Worm (Caenorhabditis elegans) whole organism, L3 larva: Measurements from ENCODE around the gene elf-1.
A peak's percentile ranks its signal among the peaks of the same experiment; 100 is the strongest.

Experiments
- aly-2 ChIP-seq: fragments of 150-350 bp; optimal IDR thresholded peaks from 2 replicates; lab custom pipeline; 2014; ENCODE audit warnings: missing biosample characterization, missing genetic modification characterization
- ama-1 ChIP-seq: fragments of 150-350 bp; optimal IDR thresholded peaks from 2 replicates; lab custom pipeline; 2018
- ceh-28 ChIP-seq: fragments of 150-350 bp; optimal IDR thresholded peaks from 2 replicates; lab custom pipeline; 2014; ENCODE audit warnings: missing biosample characterization, missing genetic modification reagents, missing genetic modification characterization
- ceh-9 ChIP-seq: sonication (generic microtip); optimal IDR thresholded peaks from 2 replicates; lab custom pipeline; 2018; ENCODE audit warnings: missing biosample characterization, missing genetic modification characterization
- elt-1 ChIP-seq: fragments of 150-350 bp; optimal IDR thresholded peaks from 2 replicates; lab custom pipeline; 2014; ENCODE audit warnings: missing biosample characterization, missing genetic modification characterization
- eor-1 ChIP-seq, 2 experiments: fragments of 150-350 bp; optimal IDR thresholded peaks; 2 replicates each; lab custom pipeline; 2014 to 2018; ENCODE audit warnings: missing biosample characterization in 2 of 2, missing genetic modification characterization in 2 of 2
- fkh-10 ChIP-seq: sonication (generic microtip); optimal IDR thresholded peaks from 2 replicates; lab custom pipeline; 2017; ENCODE audit warnings: missing biosample characterization, missing genetic modification reagents, missing genetic modification characterization
- nfya-1 ChIP-seq: sonication (generic microtip); optimal IDR thresholded peaks from 2 replicates; lab custom pipeline; 2017; ENCODE audit warnings: missing genetic modification characterization, mild to moderate bottlenecking, missing compliant biosample characterization, antibody characterized with exemption, moderate library complexity; ENCODE audit not compliant: insufficient read depth
- nhr-12 ChIP-seq: fragments of 150-350 bp; optimal IDR thresholded peaks from 2 replicates; lab custom pipeline; 2014; ENCODE audit warnings: missing biosample characterization, missing genetic modification characterization
- nhr-28 ChIP-seq: fragments of 150-350 bp; optimal IDR thresholded peaks from 2 replicates; lab custom pipeline; 2014; ENCODE audit warnings: missing biosample characterization, missing genetic modification characterization
- pqm-1 ChIP-seq: fragments of 150-350 bp; optimal IDR thresholded peaks from 2 replicates; lab custom pipeline; 2017; ENCODE audit warnings: missing biosample characterization, missing genetic modification characterization, inconsistent platforms
- zag-1 ChIP-seq: fragments of 150-350 bp; optimal IDR thresholded peaks from 2 replicates; lab custom pipeline; 2014; ENCODE audit warnings: missing biosample characterization, missing genetic modification characterization

- TF ChIP-seq nfya-1 (tag; lab: Kevin White, UChicago) (peak; percentile 40), pqm-1 (no peak), fkh-10 (GFP tag; lab: Kevin White, UChicago) (peak; percentile 82), aly-2 (tag; lab: Kevin White, UChicago) (no peak), zag-1 (no peak), ceh-28 (tag; lab: Kevin White, UChicago) (no peak), ceh-9 (tag; lab: Kevin White, UChicago) (no peak), ama-1 (lab: Kevin White, UChicago) (no peak), nhr-28 (tag; lab: Kevin White, UChicago) (no peak), eor-1 (tag; optimal IDR thresholded peaks at IDR 0.05; lab: Kevin White, UChicago) (no peak), nhr-12 (tag; lab: Kevin White, UChicago) (no peak), elt-1 (tag; lab: Kevin White, UChicago) (no peak)
Measured at ce11 chrIII:675413-675812, 13.6 kb upstream of the elf-1 start.
